Fruit fly (Drosophila melanogaster) whole organism, embryonic: ENCODE data around the gene CG42835.

Experiments
- ATbp ChIP-seq: fragments of 200-800 bp; sonication (Bioruptor generic); optimal IDR thresholded peaks from 2 replicates; lab custom pipeline; 2017; ENCODE audit warnings: missing biosample characterization, mild to moderate bottlenecking, missing genetic modification characterization, missing genetic modification reagents
- Ada2b ChIP-seq: fragments of 200-800 bp; sonication (Bioruptor generic); IDR thresholded peaks from 2 replicates; pipeline ENCODE4 v1.3.6; 2022; ENCODE audit warnings: missing biosample characterization, missing genetic modification characterization
- Asciz ChIP-seq: fragments of 200-800 bp; sonication (Bioruptor generic); optimal IDR thresholded peaks from 2 replicates; lab custom pipeline; 2017; ENCODE audit warnings: missing biosample characterization, mild to moderate bottlenecking, missing genetic modification characterization, missing genetic modification reagents
- Blimp-1 ChIP-seq: fragments of 200-800 bp; sonication (Bioruptor generic); optimal IDR thresholded peaks from 3 replicates; lab custom pipeline; 2018; ENCODE audit warnings: missing biosample characterization, missing genetic modification characterization, mild to moderate bottlenecking, moderate library complexity, missing genetic modification reagents
- CG10147 ChIP-seq: fragments of 200-800 bp; sonication (Bioruptor generic); optimal IDR thresholded peaks from 2 replicates; lab custom pipeline; 2019; ENCODE audit warnings: missing biosample characterization, mild to moderate bottlenecking, missing genetic modification characterization, moderate library complexity
- CG15011 ChIP-seq: fragments of 200-800 bp; sonication (Bioruptor generic); optimal IDR thresholded peaks from 3 replicates; lab custom pipeline; 2018; ENCODE audit warnings: missing biosample characterization, mild to moderate bottlenecking, missing genetic modification characterization
- CG15514 ChIP-seq: fragments of 200-800 bp; sonication (Bioruptor generic); optimal IDR thresholded peaks from 3 replicates; lab custom pipeline; 2017; ENCODE audit warnings: missing biosample characterization, missing genetic modification characterization, mild to moderate bottlenecking, moderate library complexity, missing genetic modification reagents
- CG1792 ChIP-seq: fragments of 200-800 bp; sonication (Bioruptor generic); optimal IDR thresholded peaks from 2 replicates; lab custom pipeline; 2016; ENCODE audit warnings: missing biosample characterization, missing genetic modification characterization
- CG2678 ChIP-seq: fragments of 200-800 bp; sonication (Bioruptor generic); optimal IDR thresholded peaks from 3 replicates; lab custom pipeline; 2019; ENCODE audit warnings: missing biosample characterization, mild to moderate bottlenecking, missing genetic modification characterization, moderate library complexity
- CG32532 ChIP-seq: fragments of 200-800 bp; sonication (Bioruptor generic); IDR thresholded peaks from 2 replicates; pipeline ENCODE4 v1.3.6; 2022; ENCODE audit warnings: missing biosample characterization, missing genetic modification characterization
- CG3281 ChIP-seq: fragments of 200-800 bp; sonication (Bioruptor generic); optimal IDR thresholded peaks from 3 replicates; lab custom pipeline; 2017; ENCODE audit warnings: missing biosample characterization, mild to moderate bottlenecking, missing genetic modification characterization
- CG4360 ChIP-seq: fragments of 200-800 bp; sonication (Bioruptor generic); IDR thresholded peaks from 2 replicates; pipeline ENCODE4 v1.3.6; 2022; ENCODE audit warnings: missing biosample characterization, missing genetic modification characterization
- CG6272 ChIP-seq: fragments of 200-800 bp; sonication (Bioruptor generic); IDR thresholded peaks from 2 replicates; pipeline ENCODE4 v1.3.6; 2022; ENCODE audit warnings: missing biosample characterization, missing genetic modification characterization
- CG6683 ChIP-seq: fragments of 200-800 bp; sonication (Bioruptor generic); optimal IDR thresholded peaks from 2 replicates; lab custom pipeline; 2017; ENCODE audit warnings: missing biosample characterization, mild to moderate bottlenecking, missing genetic modification characterization, missing genetic modification reagents
- CG7745 ChIP-seq: fragments of 200-800 bp; sonication (Bioruptor generic); optimal IDR thresholded peaks from 2 replicates; lab custom pipeline; 2018; ENCODE audit warnings: missing biosample characterization, mild to moderate bottlenecking, missing genetic modification characterization, moderate library complexity
- CG7839 ChIP-seq: fragments of 200-800 bp; sonication (Bioruptor generic); optimal IDR thresholded peaks from 3 replicates; lab custom pipeline; 2018; ENCODE audit warnings: missing biosample characterization, mild to moderate bottlenecking, missing genetic modification characterization, moderate library complexity
- CG9817 ChIP-seq: fragments of 200-800 bp; sonication (Bioruptor generic); optimal IDR thresholded peaks from 2 replicates; lab custom pipeline; 2018; ENCODE audit warnings: missing biosample characterization, mild to moderate bottlenecking, missing genetic modification characterization, moderate library complexity
- Dbx ChIP-seq: fragments of 200-800 bp; sonication (Bioruptor generic); IDR thresholded peaks from 3 replicates; pipeline ENCODE4 v1.3.6; 2022; ENCODE audit warnings: missing biosample characterization, missing genetic modification characterization
- Drgx ChIP-seq: fragments of 200-800 bp; sonication (Bioruptor generic); IDR thresholded peaks from 2 replicates; pipeline ENCODE4 v1.3.6; 2022; ENCODE audit warnings: missing biosample characterization, missing genetic modification characterization
- Fer1 ChIP-seq: fragments of 200-800 bp; sonication (Bioruptor generic); optimal IDR thresholded peaks from 2 replicates; lab custom pipeline; 2017; ENCODE audit warnings: missing biosample characterization, mild to moderate bottlenecking, missing genetic modification characterization
- Hey ChIP-seq: fragments of 200-800 bp; sonication (Bioruptor generic); optimal IDR thresholded peaks from 3 replicates; lab custom pipeline; 2018; ENCODE audit warnings: missing biosample characterization, mild to moderate bottlenecking, missing genetic modification characterization
- Hr39 ChIP-seq: fragments of >200 bp; optimal IDR thresholded peaks from 2 replicates; lab custom pipeline; 2017
- MTF-1 ChIP-seq: fragments of 200-800 bp; sonication (Bioruptor generic); optimal IDR thresholded peaks from 2 replicates; lab custom pipeline; 2018; ENCODE audit warnings: missing biosample characterization, mild to moderate bottlenecking, missing genetic modification characterization, borderline replicate concordance
- Max ChIP-seq: fragments of 200-800 bp; sonication (Bioruptor generic); optimal IDR thresholded peaks from 2 replicates; lab custom pipeline; 2016; ENCODE audit warnings: missing biosample characterization, mild to moderate bottlenecking, missing genetic modification characterization
- Ptx1 ChIP-seq: fragments of 200-800 bp; sonication (Bioruptor generic); IDR thresholded peaks from 2 replicates; pipeline ENCODE4 v1.3.6; 2022; ENCODE audit warnings: missing biosample characterization, missing genetic modification characterization
- ac ChIP-seq: fragments of 200-800 bp; sonication (Bioruptor generic); optimal IDR thresholded peaks from 3 replicates; lab custom pipeline; 2017; ENCODE audit warnings: missing biosample characterization, mild to moderate bottlenecking, missing genetic modification characterization
- caup ChIP-seq: fragments of 200-800 bp; sonication (Bioruptor generic); optimal IDR thresholded peaks from 3 replicates; lab custom pipeline; 2017; ENCODE audit warnings: missing biosample characterization, mild to moderate bottlenecking, missing genetic modification characterization, moderate library complexity; ENCODE audit not compliant: severe bottlenecking
- dmrt99B ChIP-seq: fragments of 200-800 bp; sonication (Bioruptor generic); optimal IDR thresholded peaks from 2 replicates; lab custom pipeline; 2018; ENCODE audit warnings: missing biosample characterization, mild to moderate bottlenecking, missing genetic modification characterization, moderate library complexity
- exex ChIP-seq: fragments of 200-800 bp; sonication (Bioruptor generic); optimal IDR thresholded peaks from 4 replicates; lab custom pipeline; 2018; ENCODE audit warnings: missing biosample characterization, mild to moderate bottlenecking, missing genetic modification characterization, moderate library complexity
- fd64A ChIP-seq: fragments of 200-800 bp; sonication (Bioruptor generic); optimal IDR thresholded peaks from 3 replicates; lab custom pipeline; 2018; ENCODE audit warnings: missing biosample characterization, mild to moderate bottlenecking, missing genetic modification characterization
- ftz-f1 ChIP-seq: fragments of 200-800 bp; sonication (Bioruptor generic); optimal IDR thresholded peaks from 2 replicates; lab custom pipeline; 2016; ENCODE audit warnings: missing biosample characterization, missing genetic modification characterization
- grn ChIP-seq: fragments of 200-800 bp; sonication (Bioruptor generic); optimal IDR thresholded peaks from 3 replicates; lab custom pipeline; 2017; ENCODE audit warnings: missing biosample characterization, missing genetic modification characterization
- jigr1 ChIP-seq: fragments of 200-800 bp; sonication (Bioruptor generic); IDR thresholded peaks from 3 replicates; pipeline ENCODE4 v1.3.6; 2022; ENCODE audit warnings: missing biosample characterization, missing genetic modification characterization
- jumu ChIP-seq: fragments of 200-800 bp; sonication (Bioruptor generic); optimal IDR thresholded peaks from 3 replicates; lab custom pipeline; 2016; ENCODE audit warnings: missing biosample characterization, missing genetic modification characterization
- klu ChIP-seq: fragments of 200-800 bp; sonication (Bioruptor generic); IDR thresholded peaks from 2 replicates; pipeline ENCODE4 v1.3.6; 2022; ENCODE audit warnings: missing biosample characterization, missing genetic modification characterization
- nau ChIP-seq: fragments of 200-800 bp; sonication (Bioruptor generic); optimal IDR thresholded peaks from 3 replicates; lab custom pipeline; 2017; ENCODE audit warnings: missing biosample characterization, mild to moderate bottlenecking, missing genetic modification characterization, missing genetic modification reagents
- pan ChIP-seq, 4 experiments: fragments of >200 bp in 3 of 4; fragments of 200-800 bp in 1 of 4; sonication (Bioruptor generic) in 1 of 4; optimal IDR thresholded peaks in 3 of 4; IDR thresholded peaks in 1 of 4; 2 replicates each; pipeline versions ENCODE4 v1.3.6 to Lab custom; 2017 to 2022; ENCODE audit warnings: missing biosample characterization in 2 of 4, missing genetic modification characterization in 2 of 4, mixed read lengths in 1 of 4
- pb ChIP-seq: fragments of 200-800 bp; sonication (Bioruptor generic); optimal IDR thresholded peaks from 3 replicates; lab custom pipeline; 2016; ENCODE audit warnings: missing biosample characterization, missing genetic modification characterization
- pzg ChIP-seq: fragments of 200-800 bp; sonication (Bioruptor generic); optimal IDR thresholded peaks from 3 replicates; lab custom pipeline; 2018; ENCODE audit warnings: missing biosample characterization, mild to moderate bottlenecking, missing genetic modification characterization, moderate library complexity
- sob ChIP-seq: fragments of 200-800 bp; sonication (Bioruptor generic); IDR thresholded peaks from 2 replicates; pipeline ENCODE4 v1.3.6; 2022; ENCODE audit warnings: missing biosample characterization, missing genetic modification characterization
- tna ChIP-seq: fragments of 200-800 bp; sonication (Bioruptor generic); IDR thresholded peaks from 2 replicates; pipeline ENCODE4 v1.3.6; 2022; ENCODE audit warnings: missing biosample characterization, missing genetic modification characterization; ENCODE audit not compliant: partially characterized antibody
- usp ChIP-seq: fragments of >200 bp; optimal IDR thresholded peaks from 2 replicates; lab custom pipeline; 2017; ENCODE audit warnings: missing biosample characterization, missing genetic modification characterization
- vnd ChIP-seq: fragments of 200-800 bp; sonication (Bioruptor generic); IDR thresholded peaks from 3 replicates; pipeline ENCODE4 v1.3.6; 2022; ENCODE audit warnings: missing biosample characterization, missing genetic modification characterization; ENCODE audit not compliant: partially characterized antibody
- wek ChIP-seq: fragments of 200-800 bp; sonication (Bioruptor generic); optimal IDR thresholded peaks from 3 replicates; lab custom pipeline; 2018; ENCODE audit warnings: missing biosample characterization, mild to moderate bottlenecking, missing genetic modification characterization, moderate library complexity

Gene CG42835

dm6 chr3R:17394318-17395188, 25.9 kb upstream of the CG42835 start, which contains the start of gene CREG (continued):
- peak; percentile 28 for TF ChIP-seq CG7839

dm6 chr3R:17400102-17400501, 20.3 kb upstream of the CG42835 start:
- peak; percentile 65 for TF ChIP-seq CG7745 (tag; lab: Kevin White, UChicago)
- TF ChIP-seq ATbp (GFP tag; lab: Kevin White, UChicago): peak; percentile 11
- TF ChIP-seq ftz-f1 (GFP tag; lab: Kevin White, UChicago): peak; percentile 5
- no peak for TF ChIP-seq Fer1 (GFP tag; lab: Kevin White, UChicago)
- no peak for TF ChIP-seq CG6272 (GFP tag; lab: Robert Waterston, UW)
- TF ChIP-seq exex: peak; percentile 60
- peak; percentile 17 for TF ChIP-seq Hey (tag; lab: Kevin White, UChicago)
- peak; percentile 30 for TF ChIP-seq Asciz (GFP tag; lab: Kevin White, UChicago)
- TF ChIP-seq fd64A: peak; percentile 9

dm6 chr3R:17400675-17401118, 19.7 kb upstream of the CG42835 start:
- TF ChIP-seq CG6683: no peak
- peak; percentile 35 for TF ChIP-seq CG15514 (GFP tag; lab: Kevin White, UChicago)
- TF ChIP-seq CG1792 (GFP tag; lab: Kevin White, UChicago): peak; percentile 27
- peak; percentile 65 for TF ChIP-seq CG3281 (GFP tag; lab: Kevin White, UChicago)
- no peak for TF ChIP-seq usp (GFP tag; lab: Kevin White, UChicago)
- TF ChIP-seq jumu (GFP tag; lab: Kevin White, UChicago): peak; percentile 2
- peak; percentile 49 for TF ChIP-seq CG10147 (GFP tag; lab: Kevin White, UChicago)
- TF ChIP-seq grn (GFP tag; lab: Kevin White, UChicago): no peak
- peak; percentile 41 for TF ChIP-seq pb (GFP tag; lab: Kevin White, UChicago)
- TF ChIP-seq ac (GFP tag; lab: Kevin White, UChicago): no peak
- peak; percentile 69 for TF ChIP-seq Blimp-1 (GFP tag; lab: Kevin White, UChicago)
- 0 out of 3 replicates have a peak, but pooled peaks have one; percentile 28 for TF ChIP-seq Dbx
- TF ChIP-seq CG32532 (GFP tag; lab: Robert Waterston, UW): peak; percentile 38; the same call in 1 of the 2 replicates
- TF ChIP-seq pan (optimal IDR thresholded peaks at IDR 0.05; lab: Kevin White, UChicago): no peak
- TF ChIP-seq pan (GFP tag; optimal IDR thresholded peaks at IDR 0.05 in 1 of 2, IDR thresholded peaks at IDR 0.05 in 1 of 2): peak in 1 of 2 experiments; percentile 63
- peak; percentile 17 for TF ChIP-seq Max
- TF ChIP-seq MTF-1 (GFP tag; lab: Kevin White, UChicago): no peak
- TF ChIP-seq jigr1 (GFP tag; lab: Robert Waterston, UW): no peak
- TF ChIP-seq dmrt99B (tag; lab: Kevin White, UChicago): peak; percentile 78
- TF ChIP-seq Ada2b (GFP tag; lab: Robert Waterston, UW): peak; percentile 48
- TF ChIP-seq CG4360: no peak
- peak; percentile 22 for TF ChIP-seq CG15011
- TF ChIP-seq wek (GFP tag; lab: Kevin White, UChicago): no peak
- no peak for TF ChIP-seq CG9817
- TF ChIP-seq klu: no peak
- peak; percentile 60 for TF ChIP-seq Drgx (GFP tag; lab: Robert Waterston, UW)
- peak; percentile 49 for TF ChIP-seq CG2678 (tag; lab: Kevin White, UChicago)
- TF ChIP-seq tna (GFP tag; lab: Robert Waterston, UW): no peak
- no peak for TF ChIP-seq Hr39 (lab: Kevin White, UChicago)
- peak; percentile 4 for TF ChIP-seq caup (GFP tag; lab: Kevin White, UChicago)
- TF ChIP-seq sob: no peak
- TF ChIP-seq nau: peak; percentile 56
- TF ChIP-seq Ptx1 (GFP tag; lab: Robert Waterston, UW): peak; percentile 43; the same call in 1 of the 2 replicates
- no peak for TF ChIP-seq pzg (GFP tag; lab: Kevin White, UChicago)
- no peak for TF ChIP-seq vnd (GFP tag; lab: Robert Waterston, UW)
